Fruit fly (Drosophila melanogaster) whole organism, embryonic: ENCODE results near the gene usp.
A peak's percentile ranks its signal among the peaks of the same experiment; 100 is the strongest.

Experiments used
- Adf1 ChIP-seq: fragments of 200-800 bp; sonication (Bioruptor generic); IDR thresholded peaks from 2 replicates; pipeline ENCODE4 v1.3.6; 2022; ENCODE audit warnings: missing biosample characterization, missing genetic modification characterization
- CG10147 ChIP-seq: fragments of 200-800 bp; sonication (Bioruptor generic); optimal IDR thresholded peaks from 2 replicates; lab custom pipeline; 2019; ENCODE audit warnings: missing biosample characterization, mild to moderate bottlenecking, missing genetic modification characterization, moderate library complexity
- CG1024 ChIP-seq: fragments of 200-800 bp; sonication (Bioruptor generic); IDR thresholded peaks from 2 replicates; pipeline ENCODE4 v1.3.6; 2022; ENCODE audit warnings: missing biosample characterization, missing genetic modification characterization
- CG12769 ChIP-seq: fragments of 200-800 bp; sonication (Bioruptor generic); optimal IDR thresholded peaks from 2 replicates; lab custom pipeline; 2019; ENCODE audit warnings: missing biosample characterization, mild to moderate bottlenecking, missing genetic modification characterization, moderate library complexity
- CG13624 ChIP-seq: fragments of 200-800 bp; sonication (Bioruptor generic); optimal IDR thresholded peaks from 2 replicates; lab custom pipeline; 2016; ENCODE audit warnings: missing biosample characterization, missing genetic modification characterization
- CG15601 ChIP-seq: fragments of 200-800 bp; sonication (Bioruptor generic); optimal IDR thresholded peaks from 3 replicates; lab custom pipeline; 2019; ENCODE audit warnings: missing biosample characterization, mild to moderate bottlenecking, missing genetic modification characterization, moderate library complexity
- CG17568 ChIP-seq: fragments of 200-800 bp; sonication (Bioruptor generic); optimal IDR thresholded peaks from 2 replicates; lab custom pipeline; 2018; ENCODE audit warnings: missing biosample characterization, mild to moderate bottlenecking, missing genetic modification characterization, moderate library complexity
- CG1832 ChIP-seq: fragments of 200-800 bp; sonication (Bioruptor generic); optimal IDR thresholded peaks from 2 replicates; lab custom pipeline; 2017; ENCODE audit warnings: missing biosample characterization, mild to moderate bottlenecking, missing genetic modification characterization, inconsistent platforms
- CG18619 ChIP-seq: fragments of 200-800 bp; sonication (Bioruptor generic); optimal IDR thresholded peaks from 3 replicates; lab custom pipeline; 2017; ENCODE audit warnings: missing biosample characterization, mild to moderate bottlenecking, missing genetic modification characterization
- CG2202 ChIP-seq: fragments of 200-800 bp; sonication (Bioruptor generic); optimal IDR thresholded peaks from 2 replicates; lab custom pipeline; 2018; ENCODE audit warnings: missing biosample characterization, mild to moderate bottlenecking, missing genetic modification characterization
- CG2712 ChIP-seq: fragments of 200-800 bp; optimal IDR thresholded peaks from 3 replicates; lab custom pipeline; 2019; ENCODE audit warnings: missing biosample characterization, mild to moderate bottlenecking, missing genetic modification characterization, moderate library complexity
- CG3281 ChIP-seq: fragments of 200-800 bp; sonication (Bioruptor generic); optimal IDR thresholded peaks from 3 replicates; lab custom pipeline; 2017; ENCODE audit warnings: missing biosample characterization, mild to moderate bottlenecking, missing genetic modification characterization
- CG3847 ChIP-seq: fragments of 200-800 bp; sonication (Bioruptor generic); IDR thresholded peaks from 2 replicates; pipeline ENCODE4 v1.3.6; 2022; ENCODE audit warnings: missing biosample characterization, missing genetic modification characterization
- CG4404 ChIP-seq: fragments of 200-800 bp; sonication (Bioruptor generic); IDR thresholded peaks from 2 replicates; pipeline ENCODE4 v1.3.6; 2022; ENCODE audit warnings: missing biosample characterization, missing genetic modification characterization
- CG4854 ChIP-seq: fragments of 200-800 bp; sonication (Bioruptor generic); optimal IDR thresholded peaks from 2 replicates; lab custom pipeline; 2016; ENCODE audit warnings: missing biosample characterization, missing genetic modification characterization, inconsistent platforms
- CG7963 ChIP-seq: fragments of 200-800 bp; sonication (Bioruptor generic); IDR thresholded peaks from 3 replicates; pipeline ENCODE4 v1.3.6; 2022; ENCODE audit warnings: missing biosample characterization, missing genetic modification characterization; ENCODE audit not compliant: partially characterized antibody
- CG8290 ChIP-seq, 3 experiments: fragments of 200-800 bp; sonication (Bioruptor generic); optimal IDR thresholded peaks; 2 replicates each; lab custom pipeline; 2016 to 2019; ENCODE audit warnings: missing biosample characterization in 3 of 3, missing genetic modification characterization in 3 of 3, mild to moderate bottlenecking in 2 of 3, moderate library complexity in 1 of 3
- CoRest ChIP-seq: fragments of 200-800 bp; sonication (Bioruptor generic); optimal IDR thresholded peaks from 3 replicates; lab custom pipeline; 2018; ENCODE audit warnings: missing biosample characterization, mild to moderate bottlenecking, missing genetic modification characterization, moderate library complexity
- D19A ChIP-seq: fragments of 200-800 bp; optimal IDR thresholded peaks from 3 replicates; lab custom pipeline; 2019; ENCODE audit warnings: missing biosample characterization, mild to moderate bottlenecking, missing genetic modification characterization, moderate library complexity
- E2f1 ChIP-seq: fragments of 200-800 bp; sonication (Bioruptor generic); IDR thresholded peaks from 2 replicates; pipeline ENCODE4 v1.3.6; 2022; ENCODE audit warnings: missing biosample characterization, missing genetic modification characterization
- HmgZ ChIP-seq: fragments of 200-800 bp; sonication (Bioruptor generic); optimal IDR thresholded peaks from 2 replicates; lab custom pipeline; 2018; ENCODE audit warnings: missing biosample characterization, mild to moderate bottlenecking, missing genetic modification characterization
- Lpt ChIP-seq: fragments of >200 bp; optimal IDR thresholded peaks from 2 replicates; lab custom pipeline; 2018; ENCODE audit warnings: missing biosample characterization, missing genetic modification characterization
- Med ChIP-seq: fragments of 200-800 bp; sonication (Bioruptor generic); peaks from one replicate; lab custom pipeline; 2016; ENCODE audit warnings: missing biosample characterization, missing genetic modification characterization, mild to moderate bottlenecking, inconsistent platforms, moderate library complexity
- Oaz ChIP-seq: fragments of 200-800 bp; sonication (Bioruptor generic); IDR thresholded peaks from 2 replicates; pipeline ENCODE4 v1.3.6; 2022; ENCODE audit warnings: missing biosample characterization, missing genetic modification characterization
- Rx ChIP-seq: fragments of 200-800 bp; sonication (Bioruptor generic); IDR thresholded peaks from 2 replicates; pipeline ENCODE4 v1.3.6; 2022; ENCODE audit warnings: missing biosample characterization, missing genetic modification characterization
- ap ChIP-seq: fragments of 200-800 bp; sonication (Bioruptor generic); IDR thresholded peaks from 2 replicates; pipeline ENCODE4 v1.3.6; 2022; ENCODE audit warnings: missing biosample characterization, missing genetic modification characterization
- cg ChIP-seq: fragments of 200-800 bp; sonication (Bioruptor generic); optimal IDR thresholded peaks from 3 replicates; lab custom pipeline; 2019; ENCODE audit warnings: missing biosample characterization, mild to moderate bottlenecking, missing genetic modification characterization, moderate library complexity
- chinmo ChIP-seq: fragments of 200-800 bp; sonication (Bioruptor generic); IDR thresholded peaks from 4 replicates; pipeline ENCODE4 v1.3.6; 2022; ENCODE audit warnings: missing biosample characterization, missing genetic modification characterization; ENCODE audit not compliant: partially characterized antibody
- ci ChIP-seq: fragments of 200-800 bp; sonication (Bioruptor generic); IDR thresholded peaks from 3 replicates; pipeline ENCODE4 v1.3.6; 2022; ENCODE audit warnings: missing biosample characterization, missing genetic modification characterization
- crc ChIP-seq: fragments of 200-800 bp; sonication (Bioruptor generic); optimal IDR thresholded peaks from 2 replicates; lab custom pipeline; 2016; ENCODE audit warnings: missing biosample characterization, missing genetic modification characterization
- crp ChIP-seq, 2 experiments: fragments of 200-800 bp; sonication (Bioruptor generic); optimal IDR thresholded peaks; 2 replicates in 1 of 2; 3 replicates in 1 of 2; lab custom pipeline; 2017; ENCODE audit warnings: missing biosample characterization in 2 of 2, missing genetic modification characterization in 2 of 2, mild to moderate bottlenecking in 1 of 2, moderate library complexity in 1 of 2
- dati ChIP-seq: fragments of 200-800 bp; sonication (Bioruptor generic); IDR thresholded peaks from 2 replicates; pipeline ENCODE4 v1.3.6; 2022; ENCODE audit warnings: missing biosample characterization, missing genetic modification characterization
- dm ChIP-seq: fragments of 200-800 bp; sonication (Bioruptor generic); optimal IDR thresholded peaks from 3 replicates; lab custom pipeline; 2016; ENCODE audit warnings: missing biosample characterization, missing genetic modification characterization
- ems ChIP-seq: fragments of 200-800 bp; sonication (Bioruptor generic); optimal IDR thresholded peaks from 3 replicates; lab custom pipeline; 2016; ENCODE audit warnings: missing biosample characterization, missing genetic modification characterization
- eve ChIP-seq, 2 experiments: fragments of >200 bp; optimal IDR thresholded peaks; 2 replicates each; lab custom pipeline; 2017; ENCODE audit warnings: missing biosample characterization in 2 of 2, missing genetic modification characterization in 2 of 2
- ftz-f1 ChIP-seq: fragments of 200-800 bp; sonication (Bioruptor generic); optimal IDR thresholded peaks from 2 replicates; lab custom pipeline; 2016; ENCODE audit warnings: missing biosample characterization, missing genetic modification characterization
- kay ChIP-seq: fragments of 200-800 bp; sonication (Bioruptor generic); optimal IDR thresholded peaks from 2 replicates; lab custom pipeline; 2016; ENCODE audit warnings: missing biosample characterization, missing genetic modification characterization
- ken ChIP-seq: fragments of 200-800 bp; sonication (Bioruptor generic); IDR thresholded peaks from 3 replicates; pipeline ENCODE4 v1.3.6; 2022; ENCODE audit warnings: missing biosample characterization, missing genetic modification characterization
- kni ChIP-seq: fragments of 200-800 bp; sonication (Bioruptor generic); optimal IDR thresholded peaks from 3 replicates; lab custom pipeline; 2017; ENCODE audit warnings: mild to moderate bottlenecking, missing biosample characterization, missing genetic modification reagents, missing genetic modification characterization
- knrl ChIP-seq: fragments of 200-800 bp; sonication (Bioruptor generic); IDR thresholded peaks from 3 replicates; pipeline ENCODE4 v1.3.6; 2022; ENCODE audit warnings: missing biosample characterization, missing genetic modification characterization; ENCODE audit not compliant: partially characterized antibody
- lov ChIP-seq, 2 experiments: fragments of 200-800 bp in 1 of 2; fragments of >200 bp in 1 of 2; sonication (Bioruptor generic) in 1 of 2; IDR thresholded peaks in 1 of 2; optimal IDR thresholded peaks in 1 of 2; 2 replicates in 1 of 2; 3 replicates in 1 of 2; pipeline versions ENCODE4 v1.3.6 to Lab custom; 2017 to 2022; ENCODE audit warnings: missing biosample characterization in 1 of 2, missing genetic modification characterization in 1 of 2
- mirr ChIP-seq: fragments of 200-800 bp; sonication (Bioruptor generic); optimal IDR thresholded peaks from 3 replicates; lab custom pipeline; 2018; ENCODE audit warnings: missing biosample characterization, mild to moderate bottlenecking, missing genetic modification characterization
- nerfin-1 ChIP-seq: fragments of 200-800 bp; sonication (Bioruptor generic); optimal IDR thresholded peaks from 3 replicates; lab custom pipeline; 2019; ENCODE audit warnings: missing biosample characterization, mild to moderate bottlenecking, missing genetic modification characterization, moderate library complexity
- otp ChIP-seq: fragments of 200-800 bp; sonication (Bioruptor generic); IDR thresholded peaks from 3 replicates; pipeline ENCODE4, ENCODE4 v1.3.6; 2022; ENCODE audit warnings: missing biosample characterization, missing genetic modification characterization
- p53 ChIP-seq: fragments of 200-800 bp; sonication (Bioruptor generic); optimal IDR thresholded peaks from 2 replicates; lab custom pipeline; 2016; ENCODE audit warnings: missing biosample characterization, missing genetic modification characterization
- sna ChIP-seq: fragments of 200-800 bp; sonication (Bioruptor generic); IDR thresholded peaks from 2 replicates; pipeline ENCODE4 v1.3.6; 2022; ENCODE audit warnings: missing biosample characterization, missing genetic modification characterization; ENCODE audit not compliant: partially characterized antibody
- so ChIP-seq: fragments of 200-800 bp; sonication (Bioruptor generic); IDR thresholded peaks from 3 replicates; pipeline ENCODE4 v1.3.6; 2022; ENCODE audit warnings: missing biosample characterization, missing genetic modification characterization
- sr ChIP-seq: fragments of 200-800 bp; sonication (Bioruptor generic); IDR thresholded peaks from 3 replicates; pipeline ENCODE4 v1.3.6; 2022; ENCODE audit warnings: missing biosample characterization, missing genetic modification characterization
- unc-4 ChIP-seq: fragments of 200-800 bp; sonication (Bioruptor generic); IDR thresholded peaks from 2 replicates; pipeline ENCODE4 v1.3.6; 2022; ENCODE audit warnings: missing biosample characterization, missing genetic modification characterization; ENCODE audit not compliant: partially characterized antibody

usp gene

dm6 chrX:2032821-2033436 lies 9.2 kb downstream of the usp start (continued):
- TF ChIP-seq Rx (no peak), CG1024 (GFP tag; lab: Robert Waterston, UW) (no peak), CG1832 (GFP tag; lab: Kevin White, UChicago) (peak; percentile 28), CG10147 (GFP tag; lab: Kevin White, UChicago) (no peak), lov (optimal IDR thresholded peaks at IDR 0.05; lab: Kevin White, UChicago) (no peak), lov (GFP tag; IDR thresholded peaks at IDR 0.05; lab: Robert Waterston, UW) (no peak), CG13624 (no peak), ftz-f1 (GFP tag; lab: Kevin White, UChicago) (peak; percentile 29), D19A (tag; lab: Kevin White, UChicago) (no peak), eve (GFP tag; optimal IDR thresholded peaks at IDR 0.05; lab: Kevin White, UChicago) (no peak), CG2712 (tag; lab: Kevin White, UChicago) (no peak), ci (GFP tag; lab: Robert Waterston, UW) (0 out of 3 replicates have a peak, but pooled peaks have one; percentile 25), CG12769 (tag; lab: Kevin White, UChicago) (peak; percentile 67), CG17568 (GFP tag; lab: Kevin White, UChicago) (no peak), dm (GFP tag; lab: Kevin White, UChicago) (no peak), Adf1 (GFP tag; lab: Robert Waterston, UW) (peak; percentile 41), CG8290 (GFP tag; optimal IDR thresholded peaks at IDR 0.05; lab: Kevin White, UChicago) (no peak), CG8290 (tag; optimal IDR thresholded peaks at IDR 0.05; lab: Kevin White, UChicago) (peak in 1 of 2 experiments; percentile 23), Med (GFP tag; lab: Kevin White, UChicago) (peak; percentile 73), cg (GFP tag; lab: Kevin White, UChicago) (peak; percentile 3), kay (GFP tag; lab: Kevin White, UChicago) (peak; percentile 64), ap (GFP tag; lab: Robert Waterston, UW) (no peak), kni (GFP tag; lab: Kevin White, UChicago) (no peak), sna (GFP tag; lab: Robert Waterston, UW) (no peak), knrl (GFP tag; lab: Robert Waterston, UW) (no peak), sr (GFP tag; lab: Robert Waterston, UW) (peak; percentile 73), so (GFP tag; lab: Robert Waterston, UW) (peak; percentile 92), unc-4 (GFP tag; lab: Robert Waterston, UW) (no peak), crp (GFP tag; optimal IDR thresholded peaks at IDR 0.05; lab: Kevin White, UChicago) (no peak), Oaz (GFP tag; lab: Robert Waterston, UW) (no peak), ken (GFP tag; lab: Robert Waterston, UW) (0 out of 3 replicates have a peak, but pooled peaks have one; percentile 9), otp (no peak), CG4404 (GFP tag; lab: Robert Waterston, UW) (no peak), HmgZ (tag; lab: Kevin White, UChicago) (no peak), CG18619 (GFP tag; lab: Kevin White, UChicago) (no peak), dati (GFP tag; lab: Robert Waterston, UW) (no peak), Lpt (no peak), mirr (GFP tag; lab: Kevin White, UChicago) (peak; percentile 9), CG7963 (GFP tag; lab: Robert Waterston, UW) (no peak), CG2202 (tag; lab: Kevin White, UChicago) (no peak), CG4854 (GFP tag; lab: Kevin White, UChicago) (no peak), E2f1 (no peak), p53 (GFP tag; lab: Kevin White, UChicago) (peak; percentile 90), CoRest (tag; lab: Kevin White, UChicago) (no peak), chinmo (GFP tag; lab: Robert Waterston, UW) (0 out of 4 replicates have a peak, but pooled peaks have one; percentile 48), crc (GFP tag; lab: Kevin White, UChicago) (no peak), nerfin-1 (no peak), CG3847 (GFP tag; lab: Robert Waterston, UW) (no peak), ems (no peak), CG15601 (tag; lab: Kevin White, UChicago) (no peak), CG3281 (GFP tag; lab: Kevin White, UChicago) (no peak)
